Worm (Caenorhabditis elegans): Measurements from ENCODE around the gene C10G8.4.

C10G8.4 gene

DNA sequence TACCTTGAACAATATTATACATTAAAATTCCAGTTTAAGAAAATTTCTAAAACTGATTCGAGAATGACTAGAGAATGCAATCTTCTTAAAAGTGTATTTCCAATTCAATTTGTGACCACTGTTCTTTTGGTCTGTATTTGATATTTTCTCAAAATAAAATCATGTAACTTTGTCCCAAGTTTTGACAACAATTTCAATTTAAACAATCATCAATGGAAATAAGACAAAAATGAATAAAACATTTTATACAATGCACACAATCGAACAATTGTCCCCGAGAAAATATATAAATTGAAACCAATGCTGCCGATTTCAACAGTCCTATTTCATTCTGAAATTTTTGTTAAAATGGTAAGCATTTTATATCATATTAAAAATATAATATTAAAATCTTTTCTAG lies at the start of gene C10G8.4:
C10G8.4 (plus strand) TSS at position 301 of the 400 bp plus-strand sequence.
- TF ChIP-seq skn-1 (tag; optimal IDR thresholded peaks at IDR 0.05) (no peak), nhr-84 (tag; optimal IDR thresholded peaks at IDR 0.05) (no peak), sox-4 (tag; optimal IDR thresholded peaks at IDR 0.05) (no peak), alr-1 (tag; optimal IDR thresholded peaks at IDR 0.05; ENCODE audit: borderline replicate concordance) (no peak), lin-13 (GFP tag; optimal IDR thresholded peaks at IDR 0.05) (no peak), nhr-90 (tag; optimal IDR thresholded peaks at IDR 0.05; ENCODE audit: poor library complexity) (no peak), nhr-71 (tag; optimal IDR thresholded peaks at IDR 0.05) (no peak), C04F5.9 (tag; optimal IDR thresholded peaks at IDR 0.05) (no peak), efl-1 (optimal IDR thresholded peaks at IDR 0.05) (no peak), efl-1 (GFP tag; optimal IDR thresholded peaks at IDR 0.05 in 1 of 2) (no peak), aha-1 (tag; optimal IDR thresholded peaks at IDR 0.05) (no peak), nhr-28 (tag; optimal IDR thresholded peaks at IDR 0.05) (no peak), ztf-11 (tag; optimal IDR thresholded peaks at IDR 0.05) (no peak), unc-130 (tag; optimal IDR thresholded peaks at IDR 0.05) (no peak), lir-3 (tag; optimal IDR thresholded peaks at IDR 0.05; ENCODE audit: poor library complexity) (no peak), nhr-47 (tag; optimal IDR thresholded peaks at IDR 0.05) (no peak), lin-15B (tag; optimal IDR thresholded peaks at IDR 0.05) (no peak), isw-1 (GFP tag; IDR thresholded peaks at IDR 0.05) (no peak), ama-1 (optimal IDR thresholded peaks at IDR 0.05) (no peak), nhr-20 (tag; optimal IDR thresholded peaks at IDR 0.05) (no peak), pqm-1 (tag; optimal IDR thresholded peaks at IDR 0.05) (no peak)

DNA sequence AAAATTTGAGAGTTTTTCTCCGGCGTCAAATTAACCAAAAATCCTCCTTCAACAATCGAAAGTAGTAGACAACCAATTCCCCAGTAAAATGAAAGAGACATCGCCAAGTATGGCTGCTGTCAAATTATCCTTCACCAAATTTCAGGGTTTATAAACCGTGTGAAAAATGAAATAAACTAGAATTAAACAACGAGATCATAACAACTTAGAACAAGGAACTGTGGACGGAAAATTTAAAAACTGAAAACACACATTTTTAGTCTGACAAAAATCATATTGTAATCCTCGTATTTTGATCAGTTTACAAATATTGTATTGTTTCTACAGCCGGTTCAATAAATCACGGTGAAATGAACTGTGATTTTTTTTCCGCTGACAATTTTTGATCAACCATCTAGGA lies 48.7 kb upstream of the C10G8.4 start, which contains the start of gene cest-30:
cest-30 (minus strand) TSS at position 101 of the 400 bp plus-strand sequence.
- TF ChIP-seq nhr-237 (tag; optimal IDR thresholded peaks at IDR 0.05) (no peak), sup-37 (GFP tag; optimal IDR thresholded peaks at IDR 0.05) (no peak), ceh-90 (tag; optimal IDR thresholded peaks at IDR 0.05) (no peak), nhr-77 (tag; optimal IDR thresholded peaks at IDR 0.05) (no peak), efl-3 (GFP tag; optimal IDR thresholded peaks at IDR 0.05) (no peak), ztf-11 (tag; optimal IDR thresholded peaks at IDR 0.05) (no peak), nhr-11 (tag; optimal IDR thresholded peaks at IDR 0.05) (no peak), snpc-4 (tag; optimal IDR thresholded peaks at IDR 0.05) (no peak), nhr-47 (tag; optimal IDR thresholded peaks at IDR 0.05) (no peak), lin-39 (tag; optimal IDR thresholded peaks at IDR 0.05) (no peak)

- TF ChIP-seq nhr-19 (GFP tag; conservative IDR thresholded peaks at IDR 0.05) (no peak), aly-2 (tag; optimal IDR thresholded peaks at IDR 0.05) (no peak), sptf-1 (tag; optimal IDR thresholded peaks at IDR 0.05) (no peak), fkh-10 (GFP tag; optimal IDR thresholded peaks at IDR 0.05) (no peak), snpc-4 (tag; optimal IDR thresholded peaks at IDR 0.05) (no peak), C16A3.4 (tag; optimal IDR thresholded peaks at IDR 0.05) (no peak), unc-130 (tag; optimal IDR thresholded peaks at IDR 0.05) (no peak), rnt-1 (tag; optimal IDR thresholded peaks at IDR 0.05) (no peak), nhr-47 (tag; optimal IDR thresholded peaks at IDR 0.05) (no peak), zag-1 (tag; optimal IDR thresholded peaks at IDR 0.05) (no peak), unc-98 (GFP tag; IDR thresholded peaks at IDR 0.05) (no peak), Y116A8C.19 (tag; optimal IDR thresholded peaks at IDR 0.05; ENCODE audit: borderline replicate concordance) (no peak), nhr-11 (tag; optimal IDR thresholded peaks at IDR 0.05) (no peak), jun-1 (tag; optimal IDR thresholded peaks at IDR 0.05) (no peak), hlh-4 (tag; optimal IDR thresholded peaks at IDR 0.05) (no peak)
Measured at ce11 chrV:5265581-5265980, 46.2 kb upstream of the C10G8.4 start, which contains the start of the genes srt-69 and B0238.12. Gene srt-69, minus strand, starts transcription at chrV:5265681. Gene B0238.12, plus strand, starts transcription at chrV:5265844.

Measured in whole organism, L1 larva.